Worm (Caenorhabditis elegans): ENCODE data around the gene K05F6.14.

DNA sequence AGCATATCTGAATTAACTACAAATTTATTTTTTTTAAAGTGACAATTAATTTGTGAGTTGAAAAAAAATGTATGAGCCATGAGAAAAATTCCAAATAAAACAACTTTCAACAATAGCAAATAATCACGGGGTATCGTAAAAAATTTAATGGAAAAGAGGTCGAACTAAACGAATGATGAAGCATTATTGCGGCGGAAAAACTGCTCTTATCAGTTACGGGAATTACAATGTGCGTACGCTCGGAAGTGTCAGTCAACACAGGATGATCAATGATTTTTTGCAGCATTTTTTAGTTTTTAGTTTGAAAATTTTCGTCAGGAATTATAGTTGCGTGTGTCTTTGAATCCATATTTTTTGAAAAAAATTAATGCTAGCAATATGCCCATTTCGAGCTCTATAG is 14.8 kb downstream of the K05F6.14 start:
- TF ChIP-seq fos-1 (tag; optimal IDR thresholded peaks at IDR 0.05), result peak; percentile 82
- TF ChIP-seq zag-1 (tag; optimal IDR thresholded peaks at IDR 0.05), result no peak
- no peak for TF ChIP-seq nhr-237 (tag; optimal IDR thresholded peaks at IDR 0.05)
- no peak for TF ChIP-seq unc-62 (GFP tag; optimal IDR thresholded peaks at IDR 0.05)
- no peak for TF ChIP-seq nhr-12 (tag; optimal IDR thresholded peaks at IDR 0.05)
- TF ChIP-seq lin-11 (tag; optimal IDR thresholded peaks at IDR 0.05), result no peak
- no peak for TF ChIP-seq ztf-11 (tag; optimal IDR thresholded peaks at IDR 0.05)
- no peak for TF ChIP-seq lin-39 (tag; optimal IDR thresholded peaks at IDR 0.05)
- TF ChIP-seq ama-1 (optimal IDR thresholded peaks at IDR 0.05), result no peak
- TF ChIP-seq snpc-4 (tag; optimal IDR thresholded peaks at IDR 0.05), result no peak
